Worm (Caenorhabditis elegans): Measurements from ENCODE around the gene C49H3.4.

DNA sequence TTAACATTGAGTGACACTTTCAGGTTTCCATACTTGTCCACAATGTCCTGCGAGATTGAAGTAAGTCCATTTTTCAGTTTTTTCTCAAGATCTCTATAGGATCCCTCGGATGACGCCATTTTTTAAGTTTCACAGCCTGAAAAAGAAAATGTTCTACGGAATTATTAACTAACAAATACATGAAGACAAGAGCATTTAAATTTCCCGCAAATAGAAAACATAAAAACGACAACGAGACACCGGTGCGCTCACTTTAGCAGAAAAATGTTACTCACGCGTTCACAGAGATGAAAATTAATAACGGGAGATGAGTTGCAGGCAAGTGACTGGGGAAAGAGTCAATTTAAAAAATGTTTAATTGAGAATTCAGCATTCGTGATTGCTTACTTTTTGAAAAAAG lies 31.4 kb downstream of the C49H3.4 start, which contains the start of gene czw-1:
- no peak for TF ChIP-seq scrt-1 (GFP tag; IDR thresholded peaks at IDR 0.05)
- TF ChIP-seq ets-7 (tag; optimal IDR thresholded peaks at IDR 0.05): no peak
- TF ChIP-seq ama-1 (optimal IDR thresholded peaks at IDR 0.05): no peak
- no peak for TF ChIP-seq flt-1 (GFP tag; IDR thresholded peaks at IDR 0.05)
- no peak for TF ChIP-seq ceh-36 (tag; optimal IDR thresholded peaks at IDR 0.05)
- no peak for TF ChIP-seq aly-1 (tag; optimal IDR thresholded peaks at IDR 0.05)
- no peak for TF ChIP-seq hmbx-1 (tag; optimal IDR thresholded peaks at IDR 0.05)
- TF ChIP-seq F13C5.2 (tag; optimal IDR thresholded peaks at IDR 0.05): no peak
- TF ChIP-seq hnd-1 (tag; optimal IDR thresholded peaks at IDR 0.05): no peak
